Worm (Caenorhabditis elegans) whole organism, L4 larva: ENCODE data around the gene F13H10.9.

Experiments used
- daf-16 ChIP-seq, 3 experiments: sonication (generic microtip); optimal IDR thresholded peaks; 2 replicates each; lab custom pipeline; 2016 to 2017; ENCODE audit warnings: missing genetic modification characterization in 3 of 3, missing genetic modification reagents in 3 of 3, mild to moderate bottlenecking in 2 of 3, missing compliant biosample characterization in 2 of 3, missing biosample characterization in 1 of 3, moderate library complexity in 1 of 3
- fos-1 ChIP-seq: fragments of 150-350 bp; optimal IDR thresholded peaks from 2 replicates; lab custom pipeline; 2014; ENCODE audit warnings: missing biosample characterization, missing genetic modification characterization
- unc-62 ChIP-seq, 3 experiments: fragments of 150-350 bp in 1 of 3; sonication (generic microtip); optimal IDR thresholded peaks in 2 of 3; peaks in 1 of 3; 1 replicate in 1 of 3; 2 replicates in 2 of 3; lab custom pipeline; 2014 to 2017; ENCODE audit warnings: missing biosample characterization in 3 of 3, missing genetic modification characterization in 3 of 3, missing genetic modification reagents in 3 of 3, missing genotype in 1 of 3

- TF ChIP-seq unc-62 (GFP tag; optimal IDR thresholded peaks at IDR 0.05 in 1 of 2; lab: Kevin White, UChicago) (peak in 1 of 2 experiments; percentile 96), unc-62 (tag; optimal IDR thresholded peaks at IDR 0.05; lab: Kevin White, UChicago) (no peak), fos-1 (tag; lab: Kevin White, UChicago) (no peak), daf-16 (GFP tag; optimal IDR thresholded peaks at IDR 0.05; lab: Kevin White, UChicago) (no peak), daf-16 (tag; optimal IDR thresholded peaks at IDR 0.05; lab: Kevin White, UChicago) (no peak)
Observed at ce11 chrIV:11009928-11010327, 8.2 kb downstream of the F13H10.9 start.
